Worm (Caenorhabditis elegans) whole organism, L4/young adult: ENCODE data around the gene twk-24.

Source experiments
- W03F9.2 ChIP-seq: fragments of 150-350 bp; optimal IDR thresholded peaks from 2 replicates; lab custom pipeline; 2014; ENCODE audit warnings: missing biosample characterization, missing genetic modification characterization
- dao-5 ChIP-seq: sonication (generic microtip); optimal IDR thresholded peaks from 2 replicates; lab custom pipeline; 2016; ENCODE audit warnings: missing genotype, missing genetic modification characterization, moderate library complexity, missing compliant biosample characterization
- him-1 ChIP-seq: sonication (generic microtip); optimal IDR thresholded peaks from 2 replicates; lab custom pipeline; 2016; ENCODE audit warnings: missing genotype, missing genetic modification reagents, missing genetic modification characterization, missing compliant biosample characterization

Gene twk-24

DNA sequence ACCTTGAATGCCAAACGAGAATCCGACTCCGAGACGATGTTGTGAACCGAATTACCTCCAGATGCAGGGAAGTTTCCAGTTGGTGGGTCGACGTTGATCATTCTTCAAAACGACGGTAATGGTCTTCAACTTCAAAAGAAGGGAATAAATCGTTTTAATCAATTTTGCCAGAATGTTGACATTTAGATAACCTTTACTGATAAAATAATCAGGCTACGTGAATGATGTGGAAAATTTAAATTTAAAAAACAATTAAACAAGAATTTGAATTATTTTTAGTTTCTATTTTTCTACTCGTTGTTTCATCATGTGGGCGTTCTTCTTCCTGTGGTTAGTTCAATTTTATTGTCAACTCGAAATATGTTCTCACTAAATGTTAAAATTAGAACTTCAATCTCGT is 5.4 kb downstream of the twk-24 start, which contains the start of gene ssp-35:
Gene ssp-35, minus strand, starts transcription at position 101 of the 400 bp plus-strand sequence.
- TF ChIP-seq dao-5 (tag; lab: Kevin White, UChicago) (no peak), W03F9.2 (tag; lab: Kevin White, UChicago) (no peak), him-1 (no peak)

ce11 chrV:12261377-12261776 is 7.7 kb downstream of the twk-24 start, which contains the start of gene tbb-6:
Gene tbb-6, plus strand, starts transcription at chrV:12261531.
- no peak for TF ChIP-seq dao-5 (tag; lab: Kevin White, UChicago)

- TF ChIP-seq him-1 (no peak), dao-5 (tag; lab: Kevin White, UChicago) (no peak), W03F9.2 (tag; lab: Kevin White, UChicago) (no peak)
These were observed 10.2 kb downstream of the twk-24 start, which contains the start of gene ugt-56 for ce11 chrV:12258922-12259321. Gene ugt-56, plus strand, starts transcription at chrV:12258982.

DNA sequence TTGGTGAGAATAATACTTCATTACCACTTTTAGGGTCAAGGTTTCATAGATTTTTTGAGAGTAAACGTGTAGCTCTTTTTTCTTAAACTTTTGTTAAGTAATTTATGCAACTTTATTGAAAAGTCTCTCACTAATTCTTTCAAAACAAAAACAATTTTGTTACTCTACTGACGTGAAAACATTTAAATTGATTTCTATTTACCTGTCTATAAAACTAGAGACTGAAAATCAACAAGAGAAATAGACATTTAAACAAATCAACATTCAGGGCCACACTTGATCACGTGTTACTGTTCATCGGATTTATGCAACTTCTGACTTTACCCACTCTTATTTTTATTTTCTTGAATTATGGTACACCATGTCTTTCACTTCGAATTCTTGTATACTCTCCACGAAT is 12.7 kb downstream of the twk-24 start, which contains the start of gene ugt-55:
Gene ugt-55, plus strand, starts transcription at position 301 of the 400 bp plus-strand sequence.
- TF ChIP-seq him-1 (no peak), W03F9.2 (tag; lab: Kevin White, UChicago) (no peak), dao-5 (tag; lab: Kevin White, UChicago) (no peak)

- TF ChIP-seq dao-5 (tag; lab: Kevin White, UChicago) = no peak
- no peak for TF ChIP-seq W03F9.2 (tag; lab: Kevin White, UChicago)
- TF ChIP-seq him-1 = no peak
These were observed 13.8 kb downstream of the twk-24 start, which contains the start of gene T04H1.12 for ce11 chrV:12255343-12255742. Gene T04H1.12, plus strand, starts transcription at chrV:12255643.

ce11 chrV:12252272-12252671 is 16.9 kb downstream of the twk-24 start, which contains the start of gene lrx-1:
Gene lrx-1, plus strand, starts transcription at chrV:12252572.
- TF ChIP-seq dao-5 (tag; lab: Kevin White, UChicago) = no peak

DNA sequence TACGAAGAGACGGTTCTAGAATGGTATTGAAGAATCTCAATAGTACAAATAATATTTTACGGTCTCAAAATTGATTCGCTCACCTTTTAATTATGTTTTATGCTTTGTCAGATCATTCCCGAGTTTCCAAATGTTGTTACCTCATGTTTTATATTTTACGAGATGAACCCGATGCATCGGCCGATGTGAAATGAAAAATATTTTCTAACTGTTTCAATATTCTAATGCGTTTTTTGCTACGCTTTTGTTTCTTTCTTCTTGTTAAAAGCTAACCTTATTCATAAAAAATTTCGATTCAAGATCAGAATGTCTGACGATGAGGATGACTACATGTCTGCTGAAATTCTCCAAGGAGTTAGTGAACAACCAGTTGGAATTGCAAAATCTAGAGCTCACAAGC is 18.1 kb downstream of the twk-24 start, which contains the start of gene T04H1.5:
Gene T04H1.5, plus strand, starts transcription at position 301 of the 400 bp plus-strand sequence.
- no peak for TF ChIP-seq dao-5 (tag; lab: Kevin White, UChicago)

ce11 chrV:12245777-12246452 is 23.2 kb downstream of the twk-24 start:
- TF ChIP-seq W03F9.2 (tag; lab: Kevin White, UChicago) = no peak
- TF ChIP-seq dao-5 (tag; lab: Kevin White, UChicago) = no peak
- no peak for TF ChIP-seq him-1

DNA sequence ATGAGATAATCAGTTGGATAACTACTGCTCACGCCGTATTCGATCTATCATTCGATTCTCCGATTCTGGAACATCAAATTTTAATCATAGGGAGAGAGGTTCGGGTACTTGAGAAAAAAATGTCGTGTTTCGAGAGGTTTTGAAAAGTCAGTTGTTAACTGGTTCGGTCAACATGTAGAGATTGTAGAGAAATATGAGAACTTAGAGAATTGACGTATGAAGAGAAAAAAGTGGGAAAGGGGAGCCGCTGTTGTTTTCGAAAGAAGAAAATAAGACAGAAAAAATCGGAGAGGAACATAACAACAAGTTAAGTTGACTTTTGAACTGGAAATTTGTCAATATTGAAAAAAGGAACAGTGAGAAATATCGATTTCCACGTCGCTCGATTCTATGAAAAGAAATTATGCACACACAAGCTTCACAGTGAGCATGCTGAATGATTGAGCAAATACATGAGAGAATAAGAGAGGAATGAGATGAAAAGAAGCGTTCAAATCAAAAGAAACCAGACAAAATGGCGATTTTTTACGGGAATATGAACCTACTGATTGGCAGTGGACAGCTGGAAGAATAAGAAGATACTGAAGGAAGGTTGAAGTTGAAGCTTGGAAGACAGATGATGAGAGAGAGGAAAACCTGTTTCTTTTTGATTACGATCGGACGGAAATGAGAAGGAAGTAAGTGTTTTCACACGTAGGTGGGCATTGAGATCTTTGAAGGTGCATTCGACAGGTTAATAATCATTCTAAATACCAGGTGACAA is 24.0 kb downstream of the twk-24 start, which contains the start of the genes T04H1.13, slfl-5 and rad-50:
Gene T04H1.13, minus strand, starts transcription at position 51 of the 763 bp plus-strand sequence.
Gene slfl-5, minus strand, starts transcription at position 65 of the 763 bp plus-strand sequence.
Gene rad-50, plus strand, starts transcription at position 667 of the 763 bp plus-strand sequence.
- TF ChIP-seq him-1 = no peak
- no peak for TF ChIP-seq dao-5 (tag; lab: Kevin White, UChicago)
- TF ChIP-seq W03F9.2 (tag; lab: Kevin White, UChicago) = no peak

ce11 chrV:12241126-12241525 is 28.0 kb downstream of the twk-24 start, which contains the start of gene ttr-22:
Gene ttr-22, plus strand, starts transcription at chrV:12241426.
- TF ChIP-seq him-1 = no peak
- no peak for TF ChIP-seq dao-5 (tag; lab: Kevin White, UChicago)
- no peak for TF ChIP-seq W03F9.2 (tag; lab: Kevin White, UChicago)

DNA sequence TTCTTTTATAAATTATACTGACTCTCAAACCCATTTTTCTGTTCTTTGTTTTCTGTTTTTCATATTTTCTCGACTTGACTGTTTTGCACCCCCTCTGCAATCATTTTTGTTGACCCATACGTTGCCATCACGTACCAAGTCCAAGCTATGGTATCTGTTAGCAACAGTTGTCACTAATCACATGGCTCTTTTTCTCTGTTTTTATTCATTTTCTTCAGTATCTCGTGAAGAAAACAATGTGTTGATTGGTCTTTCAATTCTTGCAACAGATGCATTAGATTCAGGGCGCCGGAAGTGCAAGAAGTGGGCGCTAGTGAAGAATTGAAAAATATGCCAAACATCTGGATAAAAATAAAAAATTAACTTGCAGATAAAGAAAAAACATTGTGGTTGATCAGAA is 33.6 kb downstream of the twk-24 start:
- TF ChIP-seq dao-5 (tag; lab: Kevin White, UChicago) (no peak), him-1 (no peak), W03F9.2 (tag; lab: Kevin White, UChicago) (no peak)

DNA sequence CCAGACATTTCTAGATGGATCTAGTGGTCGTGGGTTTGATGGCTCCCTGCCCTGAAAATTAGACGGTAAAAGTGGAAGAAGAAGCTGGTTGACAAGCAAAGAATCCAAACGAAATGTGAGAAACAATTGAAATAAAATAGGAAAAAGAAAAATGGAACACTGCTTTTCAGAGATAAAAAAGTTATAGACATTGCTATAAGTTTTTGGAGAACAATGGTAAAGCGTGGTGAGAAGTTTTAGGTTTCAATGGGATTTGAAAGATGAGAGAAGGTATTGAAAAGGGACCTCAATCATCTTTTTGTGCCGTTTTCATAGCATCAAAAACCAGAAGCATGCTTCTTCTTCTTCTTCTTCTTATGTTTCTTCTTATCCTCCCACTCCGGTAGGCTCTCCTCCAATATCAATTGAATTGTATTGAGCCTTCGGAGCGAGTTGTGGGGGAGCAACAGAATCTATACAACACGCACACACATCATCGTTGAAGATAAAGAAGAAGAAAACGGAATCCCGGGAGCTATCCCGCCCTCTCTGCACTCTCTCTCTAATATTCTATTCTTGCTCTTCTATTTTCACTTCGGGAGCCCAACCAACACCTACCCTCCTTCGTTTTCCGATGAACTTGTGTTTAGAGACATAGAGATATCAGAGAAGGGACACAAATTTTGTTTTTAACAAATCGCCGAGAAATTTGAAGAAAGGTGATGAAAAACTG is 34.7 kb downstream of the twk-24 start, which contains the start of gene myo-3:
Gene myo-3, minus strand, starts transcription at position 51 of the 712 bp plus-strand sequence.
- TF ChIP-seq him-1 = no peak

DNA sequence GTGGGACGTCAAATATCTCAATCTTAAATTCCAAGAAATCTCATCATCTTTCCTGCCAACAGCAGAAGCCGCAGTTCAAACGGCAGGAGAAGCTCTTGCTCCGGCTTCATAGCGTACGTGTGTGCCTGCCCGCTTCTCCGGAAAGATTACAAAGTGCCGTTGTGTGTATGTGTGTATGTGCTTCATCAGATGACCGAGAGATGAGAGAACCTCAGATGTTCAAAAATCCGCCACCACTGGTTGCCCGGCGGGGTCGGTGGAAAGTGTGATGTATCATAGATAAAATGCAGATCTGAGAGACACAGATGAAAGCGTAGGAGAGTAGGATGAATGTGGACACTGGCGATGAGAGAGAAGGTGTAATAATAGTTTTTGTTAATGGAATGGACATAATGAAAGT is 35.7 kb downstream of the twk-24 start:
- no peak for TF ChIP-seq W03F9.2 (tag; lab: Kevin White, UChicago)
- no peak for TF ChIP-seq him-1
- TF ChIP-seq dao-5 (tag; lab: Kevin White, UChicago) = no peak
